Fruit fly (Drosophila melanogaster) whole organism, embryonic: ENCODE data around the gene CG1896.
A peak's percentile ranks its signal among the peaks of the same experiment; 100 is the strongest.

Source experiments
- CG12071 ChIP-seq: fragments of 200-800 bp; sonication (Bioruptor generic); optimal IDR thresholded peaks from 3 replicates; lab custom pipeline; 2018; ENCODE audit warnings: missing biosample characterization, mild to moderate bottlenecking, missing genetic modification characterization
- CG12104 ChIP-seq: fragments of 200-800 bp; sonication (Bioruptor generic); optimal IDR thresholded peaks from 3 replicates; lab custom pipeline; 2016; ENCODE audit warnings: missing biosample characterization, missing genetic modification characterization
- CG12155 ChIP-seq: fragments of 200-800 bp; sonication (Bioruptor generic); optimal IDR thresholded peaks from 3 replicates; lab custom pipeline; 2016; ENCODE audit warnings: missing biosample characterization, missing genetic modification characterization
- CG12769 ChIP-seq: fragments of 200-800 bp; sonication (Bioruptor generic); optimal IDR thresholded peaks from 2 replicates; lab custom pipeline; 2019; ENCODE audit warnings: missing biosample characterization, mild to moderate bottlenecking, missing genetic modification characterization, moderate library complexity
- CG13624 ChIP-seq: fragments of 200-800 bp; sonication (Bioruptor generic); optimal IDR thresholded peaks from 2 replicates; lab custom pipeline; 2016; ENCODE audit warnings: missing biosample characterization, missing genetic modification characterization
- CG14014 ChIP-seq: fragments of 200-800 bp; sonication (Bioruptor generic); IDR thresholded peaks from 2 replicates; pipeline ENCODE4 v1.3.6; 2022; ENCODE audit warnings: missing biosample characterization, missing genetic modification characterization
- CG17359 ChIP-seq: fragments of 200-800 bp; sonication (Bioruptor generic); optimal IDR thresholded peaks from 3 replicates; lab custom pipeline; 2018; ENCODE audit warnings: missing biosample characterization, mild to moderate bottlenecking, missing genetic modification characterization, moderate library complexity
- CG17802 ChIP-seq: fragments of 200-800 bp; sonication (Bioruptor generic); optimal IDR thresholded peaks from 2 replicates; lab custom pipeline; 2018; ENCODE audit warnings: missing biosample characterization, mild to moderate bottlenecking, missing genetic modification characterization, moderate library complexity
- CG17829 ChIP-seq: fragments of 200-800 bp; optimal IDR thresholded peaks from 2 replicates; lab custom pipeline; 2019; ENCODE audit warnings: missing biosample characterization, mild to moderate bottlenecking, missing genetic modification characterization, moderate library complexity
- CG18262 ChIP-seq: fragments of 200-800 bp; optimal IDR thresholded peaks from 3 replicates; lab custom pipeline; 2019; ENCODE audit warnings: missing biosample characterization, mild to moderate bottlenecking, missing genetic modification characterization, moderate library complexity
- CG2129 ChIP-seq: fragments of 200-800 bp; sonication (Bioruptor generic); IDR thresholded peaks from 2 replicates; pipeline ENCODE4 v1.3.6; 2022; ENCODE audit warnings: missing biosample characterization, missing genetic modification characterization; ENCODE audit not compliant: partially characterized antibody
- CG2875 ChIP-seq: fragments of 200-800 bp; sonication (Bioruptor generic); optimal IDR thresholded peaks from 2 replicates; lab custom pipeline; 2017; ENCODE audit warnings: missing biosample characterization, mild to moderate bottlenecking, missing genetic modification characterization, missing genetic modification reagents
- CG3065 ChIP-seq: fragments of 200-800 bp; sonication (Bioruptor generic); optimal IDR thresholded peaks from 2 replicates; lab custom pipeline; 2016; ENCODE audit warnings: missing biosample characterization, missing genetic modification characterization
- CG3163 ChIP-seq: fragments of 200-800 bp; sonication (Bioruptor generic); optimal IDR thresholded peaks from 3 replicates; lab custom pipeline; 2016; ENCODE audit warnings: missing biosample characterization, missing genetic modification characterization
- CG3281 ChIP-seq: fragments of 200-800 bp; sonication (Bioruptor generic); optimal IDR thresholded peaks from 3 replicates; lab custom pipeline; 2017; ENCODE audit warnings: missing biosample characterization, mild to moderate bottlenecking, missing genetic modification characterization
- CG34376 ChIP-seq: fragments of 200-800 bp; sonication (Bioruptor generic); optimal IDR thresholded peaks from 2 replicates; lab custom pipeline; 2018; ENCODE audit warnings: missing biosample characterization, mild to moderate bottlenecking, missing genetic modification characterization
- CG4820 ChIP-seq: fragments of 200-800 bp; sonication (Bioruptor generic); optimal IDR thresholded peaks from 3 replicates; lab custom pipeline; 2016; ENCODE audit warnings: missing biosample characterization, missing genetic modification characterization
- CG5180 ChIP-seq: fragments of 200-800 bp; sonication (Bioruptor generic); optimal IDR thresholded peaks from 3 replicates; lab custom pipeline; 2017; ENCODE audit warnings: missing biosample characterization, missing genetic modification characterization, mild to moderate bottlenecking, moderate library complexity, missing genetic modification reagents
- CG6765 ChIP-seq: fragments of 200-800 bp; sonication (Bioruptor generic); optimal IDR thresholded peaks from 3 replicates; lab custom pipeline; 2017; ENCODE audit warnings: missing biosample characterization, mild to moderate bottlenecking, missing genetic modification characterization
- CG7372 ChIP-seq: fragments of 200-800 bp; sonication (Bioruptor generic); IDR thresholded peaks from 2 replicates; pipeline ENCODE4 v1.3.6; 2022; ENCODE audit warnings: missing biosample characterization, missing genetic modification characterization
- CG7839 ChIP-seq: fragments of 200-800 bp; sonication (Bioruptor generic); optimal IDR thresholded peaks from 3 replicates; lab custom pipeline; 2018; ENCODE audit warnings: missing biosample characterization, mild to moderate bottlenecking, missing genetic modification characterization, moderate library complexity
- D ChIP-seq, 2 experiments: fragments of 200-800 bp in 1 of 2; fragments of >200 bp in 1 of 2; sonication (Bioruptor generic) in 1 of 2; optimal IDR thresholded peaks; 2 replicates in 1 of 2; 3 replicates in 1 of 2; lab custom pipeline; 2017; ENCODE audit warnings: mild to moderate bottlenecking in 1 of 2, missing biosample characterization in 1 of 2, missing genetic modification characterization in 1 of 2, missing genetic modification reagents in 1 of 2
- Dek ChIP-seq: fragments of 200-800 bp; sonication (Bioruptor generic); optimal IDR thresholded peaks from 3 replicates; lab custom pipeline; 2019; ENCODE audit warnings: missing biosample characterization, mild to moderate bottlenecking, missing genetic modification characterization, moderate library complexity
- Dip2 ChIP-seq: fragments of 200-800 bp; sonication (Bioruptor generic); IDR thresholded peaks from 2 replicates; pipeline ENCODE4 v1.3.6; 2022; ENCODE audit warnings: missing biosample characterization, missing genetic modification characterization
- Drgx ChIP-seq: fragments of 200-800 bp; sonication (Bioruptor generic); IDR thresholded peaks from 2 replicates; pipeline ENCODE4 v1.3.6; 2022; ENCODE audit warnings: missing biosample characterization, missing genetic modification characterization
- ERR ChIP-seq: fragments of 200-800 bp; sonication (Bioruptor generic); optimal IDR thresholded peaks from 2 replicates; lab custom pipeline; 2016; ENCODE audit warnings: missing biosample characterization, missing genetic modification characterization
- HmgZ ChIP-seq: fragments of 200-800 bp; sonication (Bioruptor generic); optimal IDR thresholded peaks from 2 replicates; lab custom pipeline; 2018; ENCODE audit warnings: missing biosample characterization, mild to moderate bottlenecking, missing genetic modification characterization
- Hr51 ChIP-seq, 2 experiments: fragments of 200-800 bp; sonication (Bioruptor generic); optimal IDR thresholded peaks; 2 replicates in 1 of 2; 3 replicates in 1 of 2; lab custom pipeline; 2016 to 2018; ENCODE audit warnings: missing biosample characterization in 2 of 2, missing genetic modification characterization in 2 of 2, mild to moderate bottlenecking in 1 of 2, moderate library complexity in 1 of 2
- Mad ChIP-seq: fragments of 200-800 bp; sonication (Bioruptor generic); optimal IDR thresholded peaks from 2 replicates; lab custom pipeline; 2016; ENCODE audit warnings: missing biosample characterization, missing genetic modification characterization
- NK7.1 ChIP-seq: fragments of 200-800 bp; sonication (Bioruptor generic); optimal IDR thresholded peaks from 3 replicates; lab custom pipeline; 2016; ENCODE audit warnings: missing biosample characterization, missing genetic modification characterization
- Poxn ChIP-seq: fragments of 200-800 bp; sonication (Bioruptor generic); IDR thresholded peaks from 2 replicates; pipeline ENCODE4 v1.3.6; 2022; ENCODE audit warnings: missing biosample characterization, missing genetic modification characterization
- Sox100B ChIP-seq: fragments of 200-800 bp; sonication (Bioruptor generic); optimal IDR thresholded peaks from 3 replicates; lab custom pipeline; 2018; ENCODE audit warnings: missing biosample characterization, mild to moderate bottlenecking, missing genetic modification characterization
- Sox102F ChIP-seq: fragments of 200-800 bp; sonication (Bioruptor generic); optimal IDR thresholded peaks from 2 replicates; lab custom pipeline; 2018; ENCODE audit warnings: missing biosample characterization, mild to moderate bottlenecking, missing genetic modification characterization, moderate library complexity
- Sry-β ChIP-seq: fragments of 200-800 bp; sonication (Bioruptor generic); optimal IDR thresholded peaks from 2 replicates; lab custom pipeline; 2018; ENCODE audit warnings: missing biosample characterization, mild to moderate bottlenecking, missing genetic modification characterization, moderate library complexity
- aop ChIP-seq: fragments of 200-800 bp; sonication (Bioruptor generic); IDR thresholded peaks from 2 replicates; pipeline ENCODE4 v1.3.6; 2022; ENCODE audit warnings: missing biosample characterization, missing genetic modification characterization
- ash1 ChIP-seq: fragments of 200-800 bp; sonication (Bioruptor generic); optimal IDR thresholded peaks from 2 replicates; lab custom pipeline; 2018; ENCODE audit warnings: missing biosample characterization, mild to moderate bottlenecking, missing genetic modification characterization
- bbx ChIP-seq: fragments of 200-800 bp; sonication (Bioruptor generic); IDR thresholded peaks from 2 replicates; pipeline ENCODE4 v1.3.6; 2022; ENCODE audit warnings: missing biosample characterization, missing genetic modification characterization; ENCODE audit not compliant: partially characterized antibody
- caup ChIP-seq: fragments of 200-800 bp; sonication (Bioruptor generic); optimal IDR thresholded peaks from 3 replicates; lab custom pipeline; 2017; ENCODE audit warnings: missing biosample characterization, mild to moderate bottlenecking, missing genetic modification characterization, moderate library complexity; ENCODE audit not compliant: severe bottlenecking
- dpn ChIP-seq, 2 experiments: fragments of 200-800 bp; sonication (Bioruptor generic); optimal IDR thresholded peaks; 3 replicates each; lab custom pipeline; 2016; ENCODE audit warnings: missing biosample characterization in 2 of 2, missing genetic modification characterization in 2 of 2
- ems ChIP-seq: fragments of 200-800 bp; sonication (Bioruptor generic); optimal IDR thresholded peaks from 3 replicates; lab custom pipeline; 2016; ENCODE audit warnings: missing biosample characterization, missing genetic modification characterization
- esg ChIP-seq: fragments of 200-800 bp; sonication (Bioruptor generic); conservative IDR thresholded peaks from 2 replicates; pipeline ENCODE4 v1.3.6; 2022; ENCODE audit warnings: missing biosample characterization, missing genetic modification characterization
- fru ChIP-seq: fragments of >200 bp; optimal IDR thresholded peaks from 2 replicates; lab custom pipeline; 2017
- lmd ChIP-seq: fragments of 200-800 bp; sonication (Bioruptor generic); IDR thresholded peaks from 2 replicates; pipeline ENCODE4 v1.3.6; 2022; ENCODE audit warnings: missing biosample characterization, missing genetic modification characterization
- nom ChIP-seq: fragments of 200-800 bp; sonication (Bioruptor generic); optimal IDR thresholded peaks from 2 replicates; lab custom pipeline; 2017; ENCODE audit warnings: missing biosample characterization, missing genetic modification characterization, mild to moderate bottlenecking, moderate library complexity, missing genetic modification reagents
- pum ChIP-seq: fragments of 200-800 bp; sonication (Bioruptor generic); optimal IDR thresholded peaks from 2 replicates; lab custom pipeline; 2016; ENCODE audit warnings: missing biosample characterization, missing genetic modification characterization
- sqz ChIP-seq: fragments of 200-800 bp; sonication (Bioruptor generic); optimal IDR thresholded peaks from 3 replicates; lab custom pipeline; 2018; ENCODE audit warnings: missing biosample characterization, mild to moderate bottlenecking, missing genetic modification characterization
- stc ChIP-seq: fragments of 200-800 bp; sonication (Bioruptor generic); IDR thresholded peaks from 2 replicates; pipeline ENCODE4 v1.3.6; 2022; ENCODE audit warnings: missing biosample characterization, missing genetic modification characterization
- tin ChIP-seq: fragments of 200-800 bp; sonication (Bioruptor generic); optimal IDR thresholded peaks from 3 replicates; lab custom pipeline; 2016; ENCODE audit warnings: missing biosample characterization, missing genetic modification characterization
- zen ChIP-seq: fragments of 200-800 bp; sonication (Bioruptor generic); optimal IDR thresholded peaks from 3 replicates; lab custom pipeline; 2018; ENCODE audit warnings: missing biosample characterization, mild to moderate bottlenecking, missing genetic modification characterization, moderate library complexity

CG1896 gene

dm6 chr3R:31747429-31748048 is 3.5 kb downstream of the CG1896 start, which contains the start of the genes nero and CG1910 (continued):
- TF ChIP-seq nom, result peak; percentile 26
- no peak for TF ChIP-seq CG2129 (GFP tag; lab: Robert Waterston, UW)
- TF ChIP-seq Hr51 (GFP tag; optimal IDR thresholded peaks at IDR 0.05; lab: Kevin White, UChicago), result no peak
- TF ChIP-seq CG7372 (GFP tag; lab: Robert Waterston, UW), result no peak
- peak in 1 of 2 experiments; percentile 39 for TF ChIP-seq dpn (GFP tag; optimal IDR thresholded peaks at IDR 0.05; lab: Kevin White, UChicago)
- TF ChIP-seq CG14014 (GFP tag; lab: Robert Waterston, UW), result no peak
- TF ChIP-seq ERR, result peak; percentile 46
- no peak for TF ChIP-seq CG17802 (tag; lab: Kevin White, UChicago)
- TF ChIP-seq CG4820, result no peak
- no peak for TF ChIP-seq CG6765 (GFP tag; lab: Kevin White, UChicago)
- no peak for TF ChIP-seq CG18262
- no peak for TF ChIP-seq CG3281 (GFP tag; lab: Kevin White, UChicago)
- TF ChIP-seq CG3163 (GFP tag; lab: Kevin White, UChicago), result no peak
- TF ChIP-seq CG17829 (tag; lab: Kevin White, UChicago), result peak; percentile 27
- no peak for TF ChIP-seq Drgx (GFP tag; lab: Robert Waterston, UW)
- TF ChIP-seq CG34376 (GFP tag; lab: Kevin White, UChicago), result no peak
- TF ChIP-seq CG12155 (GFP tag; lab: Kevin White, UChicago), result peak; percentile 6
- TF ChIP-seq CG3065, result peak; percentile 7
- TF ChIP-seq stc (GFP tag; lab: Robert Waterston, UW), result no peak
- TF ChIP-seq Sox102F (GFP tag; lab: Kevin White, UChicago), result no peak
- TF ChIP-seq zen (tag; lab: Kevin White, UChicago), result peak; percentile 37
- no peak for TF ChIP-seq lmd
- TF ChIP-seq pum (GFP tag; lab: Kevin White, UChicago), result no peak
- no peak for TF ChIP-seq Sox100B (GFP tag; lab: Kevin White, UChicago)
- no peak for TF ChIP-seq CG17359 (tag; lab: Kevin White, UChicago)
- TF ChIP-seq fru (lab: Kevin White, UChicago), result no peak
- no peak for TF ChIP-seq CG7839 (tag; lab: Kevin White, UChicago)
- TF ChIP-seq CG13624 (GFP tag; lab: Kevin White, UChicago), result no peak
- TF ChIP-seq bbx (GFP tag; lab: Robert Waterston, UW), result no peak
- TF ChIP-seq aop (GFP tag; lab: Robert Waterston, UW), result no peak
- TF ChIP-seq CG12769 (tag; lab: Kevin White, UChicago), result no peak
- TF ChIP-seq CG5180 (GFP tag; lab: Kevin White, UChicago), result no peak
- TF ChIP-seq CG2875 (GFP tag; lab: Kevin White, UChicago), result no peak
- no peak for TF ChIP-seq Dek (tag; lab: Kevin White, UChicago)
- TF ChIP-seq sqz (GFP tag; lab: Kevin White, UChicago), result peak; percentile 31
- TF ChIP-seq NK7.1, result no peak
- TF ChIP-seq HmgZ (tag; lab: Kevin White, UChicago), result peak; percentile 77
- TF ChIP-seq D (optimal IDR thresholded peaks at IDR 0.05; lab: Kevin White, UChicago), result no peak
- no peak for TF ChIP-seq D (GFP tag; optimal IDR thresholded peaks at IDR 0.05; lab: Kevin White, UChicago)
- no peak for TF ChIP-seq Poxn (GFP tag; lab: Robert Waterston, UW)
- TF ChIP-seq tin, result no peak
- no peak for TF ChIP-seq caup (GFP tag; lab: Kevin White, UChicago)
- TF ChIP-seq Dip2, result no peak
- no peak for TF ChIP-seq CG12104 (GFP tag; lab: Kevin White, UChicago)
- no peak for TF ChIP-seq ash1 (GFP tag; lab: Kevin White, UChicago)
- TF ChIP-seq Mad (GFP tag; lab: Kevin White, UChicago), result no peak
- TF ChIP-seq Sry-β, result peak; percentile 84
- TF ChIP-seq CG12071 (GFP tag; lab: Kevin White, UChicago), result no peak
- TF ChIP-seq esg (GFP tag; lab: Robert Waterston, UW), result no peak
- TF ChIP-seq ems (GFP tag; lab: Kevin White, UChicago), result no peak
